Worm (Caenorhabditis elegans) whole organism, midembryonic: ENCODE measurements around the gene sdz-6.

Source experiments
- flt-1 ChIP-seq: fragments of 200-800 bp; sonication (Bioruptor generic); IDR thresholded peaks from 2 replicates; pipeline ENCODE4 v1.3.6; 2022; ENCODE audit warnings: missing genetic modification characterization, missing compliant biosample characterization
- klf-2 ChIP-seq: fragments of 200-800 bp; sonication (Bioruptor generic); conservative IDR thresholded peaks from 2 replicates; pipeline ENCODE4 v1.3.6; 2022; ENCODE audit warnings: missing genetic modification reagents, missing genetic modification characterization, missing compliant biosample characterization
- med-1 ChIP-seq: sonication (generic microtip); optimal IDR thresholded peaks from 2 replicates; lab custom pipeline; 2017; ENCODE audit warnings: missing genetic modification characterization, mild to moderate bottlenecking, missing compliant biosample characterization, antibody characterized with exemption, missing genetic modification reagents; ENCODE audit not compliant: insufficient read depth
- ref-1 ChIP-seq: fragments of 200-800 bp; sonication (Bioruptor generic); conservative IDR thresholded peaks from 2 replicates; pipeline ENCODE4 v1.3.6; 2022; ENCODE audit warnings: missing genetic modification reagents, missing genetic modification characterization, missing compliant biosample characterization
- tab-1 ChIP-seq: fragments of 200-800 bp; sonication (Bioruptor generic); IDR thresholded peaks from 2 replicates; pipeline ENCODE4 v1.3.6; 2022; ENCODE audit warnings: missing genetic modification characterization, missing compliant biosample characterization
- ztf-23 ChIP-seq: fragments of 200-800 bp; sonication (Bioruptor generic); IDR thresholded peaks from 2 replicates; pipeline ENCODE4 v1.3.6; 2022; ENCODE audit warnings: missing genetic modification reagents, missing genetic modification characterization, missing compliant biosample characterization
- ztf-29 ChIP-seq: fragments of 200-800 bp; sonication (Bioruptor generic); IDR thresholded peaks from 2 replicates; pipeline ENCODE4 v1.3.6; 2022; ENCODE audit warnings: missing genetic modification reagents, missing genetic modification characterization, missing compliant biosample characterization

DNA sequence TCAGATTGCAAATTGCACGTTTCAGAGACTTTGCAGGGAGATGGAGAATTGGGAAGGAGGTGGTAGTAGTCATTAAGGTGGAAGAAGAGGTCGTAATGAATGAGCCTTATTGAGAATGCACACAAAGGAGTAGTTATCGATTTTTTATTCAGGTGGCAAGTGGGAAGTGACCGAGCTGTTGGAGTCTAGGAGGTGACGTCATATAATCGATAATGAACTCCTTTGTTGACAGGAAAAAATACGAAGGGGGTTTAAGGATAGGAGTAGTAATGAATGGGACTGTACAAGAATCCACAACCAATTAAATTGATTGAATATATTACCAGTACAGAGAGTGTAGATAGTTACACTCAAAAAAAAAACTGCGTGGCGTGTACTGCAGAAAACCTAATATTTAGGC lies 18.5 kb upstream of the sdz-6 start, which contains the start of gene fbxb-62:
- TF ChIP-seq med-1 (GFP tag; lab: Kevin White, UChicago), result no peak
- TF ChIP-seq ztf-23, result no peak
- no peak for TF ChIP-seq klf-2 (GFP tag; lab: Robert Waterston, UW)
- no peak for TF ChIP-seq ref-1
- no peak for TF ChIP-seq tab-1
- TF ChIP-seq ztf-29 (GFP tag; lab: Robert Waterston, UW), result no peak
- no peak for TF ChIP-seq flt-1 (GFP tag; lab: Robert Waterston, UW)
